Fruit fly (Drosophila melanogaster): ENCODE measurements around the gene CG3638.

CG3638 gene

DNA sequence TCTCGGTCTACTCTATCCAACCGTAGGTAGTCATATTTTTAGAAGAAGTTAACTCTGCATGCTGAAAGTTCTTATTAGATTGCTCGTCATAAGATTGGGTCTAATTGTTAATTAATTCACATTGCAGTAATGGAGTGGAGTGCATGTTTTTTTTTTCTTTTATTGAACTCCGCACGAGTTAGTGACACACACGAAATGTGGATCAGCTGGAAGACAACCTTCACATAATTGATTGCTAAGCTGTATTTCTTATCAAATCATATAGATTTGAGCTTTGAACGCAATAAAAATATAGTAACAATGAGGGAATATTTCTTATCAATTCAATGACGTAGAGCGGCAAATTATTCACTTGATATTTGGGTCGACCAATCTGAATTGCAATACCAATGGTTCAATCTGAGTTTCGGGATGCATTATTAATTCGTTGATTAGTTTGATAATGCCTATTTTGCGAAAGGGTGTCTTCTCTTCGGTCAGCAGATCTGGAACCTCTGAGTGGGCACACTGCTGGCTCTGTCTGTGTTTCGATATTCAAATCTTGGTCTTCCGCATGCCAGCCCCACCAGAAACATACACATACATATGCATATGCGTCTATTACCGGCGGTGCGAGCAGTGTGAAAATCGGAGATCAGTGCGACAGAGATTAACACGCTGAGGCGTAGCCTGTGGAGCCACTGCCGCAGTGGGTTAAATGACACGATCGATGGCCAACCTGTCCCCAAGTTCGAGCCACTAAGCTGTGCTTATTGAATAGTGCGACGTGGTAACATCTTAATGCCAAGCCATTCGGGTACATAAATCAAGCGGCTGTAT lies 42.5 kb upstream of the CG3638 start (continued):
- TF ChIP-seq BEAF-32 (GFP tag; optimal IDR thresholded peaks at IDR 0.05), result no peak
- peak; percentile 48; the same call in 1 of the 3 replicates for TF ChIP-seq CG17361 (GFP tag; IDR thresholded peaks at IDR 0.05)
- TF ChIP-seq shn (GFP tag; optimal IDR thresholded peaks at IDR 0.05), result no peak
- no peak for TF ChIP-seq Asciz (GFP tag; optimal IDR thresholded peaks at IDR 0.05)
- TF ChIP-seq CG4424 (GFP tag; optimal IDR thresholded peaks at IDR 0.05), result no peak
- no peak for TF ChIP-seq run (tag; optimal IDR thresholded peaks at IDR 0.05)
- no peak for TF ChIP-seq CG17912 (GFP tag; optimal IDR thresholded peaks at IDR 0.05)
- no peak for TF ChIP-seq CG17359 (tag; optimal IDR thresholded peaks at IDR 0.05)
- TF ChIP-seq Spps (tag; optimal IDR thresholded peaks at IDR 0.05), result no peak
- TF ChIP-seq CG14667 (GFP tag; IDR thresholded peaks at IDR 0.05), result no peak
- no peak for TF ChIP-seq CG6254 (GFP tag; optimal IDR thresholded peaks at IDR 0.05)
- TF ChIP-seq Atf3 (GFP tag; optimal IDR thresholded peaks at IDR 0.05), result peak; percentile 26
- no peak for TF ChIP-seq nerfin-1 (tag; optimal IDR thresholded peaks at IDR 0.05)
- no peak for TF ChIP-seq bcd (GFP tag; optimal IDR thresholded peaks at IDR 0.05)
- peak; percentile 41; the same call in 1 of the 2 replicates for TF ChIP-seq vvl (GFP tag; IDR thresholded peaks at IDR 0.05)
- TF ChIP-seq caup (GFP tag; optimal IDR thresholded peaks at IDR 0.05; ENCODE audit: severe bottlenecking), result no peak
- TF ChIP-seq lmd (GFP tag; IDR thresholded peaks at IDR 0.05), result peak; percentile 29; the same call in 1 of the 2 replicates
- no peak for TF ChIP-seq pum (GFP tag; optimal IDR thresholded peaks at IDR 0.05)
- TF ChIP-seq CG9609 (GFP tag; optimal IDR thresholded peaks at IDR 0.05), result no peak
- no peak for TF ChIP-seq tup (GFP tag; optimal IDR thresholded peaks at IDR 0.05)
- TF ChIP-seq CG12155 (GFP tag; optimal IDR thresholded peaks at IDR 0.05), result no peak
- TF ChIP-seq CG4854 (GFP tag; optimal IDR thresholded peaks at IDR 0.05), result no peak
- peak; percentile 1 to 16 for TF ChIP-seq Pdp1 (GFP tag; optimal IDR thresholded peaks at IDR 0.05)
- no peak for TF ChIP-seq Chrac-16 (GFP tag; optimal IDR thresholded peaks at IDR 0.05)
- TF ChIP-seq CG3847 (GFP tag; IDR thresholded peaks at IDR 0.05), result no peak
- TF ChIP-seq Dfd (GFP tag; optimal IDR thresholded peaks at IDR 0.05), result no peak
- no peak for TF ChIP-seq luna (GFP tag; optimal IDR thresholded peaks at IDR 0.05)
- TF ChIP-seq lab (GFP tag; optimal IDR thresholded peaks at IDR 0.05), result peak; percentile 29
- peak; percentile 32 for TF ChIP-seq CG18262 (tag; optimal IDR thresholded peaks at IDR 0.05)
- TF ChIP-seq CG7271 (tag; optimal IDR thresholded peaks at IDR 0.05), result no peak
- peak; percentile 20 for TF ChIP-seq CG10209 (GFP tag; optimal IDR thresholded peaks at IDR 0.05)
- no peak for TF ChIP-seq az2 (GFP tag; optimal IDR thresholded peaks at IDR 0.05)
- TF ChIP-seq CG14050 (GFP tag; IDR thresholded peaks at IDR 0.05), result no peak
- TF ChIP-seq D19A (tag; optimal IDR thresholded peaks at IDR 0.05), result peak; percentile 69
- no peak for TF ChIP-seq CG5953 (GFP tag; IDR thresholded peaks at IDR 0.05)
- TF ChIP-seq sr (GFP tag; IDR thresholded peaks at IDR 0.05), result no peak
- TF ChIP-seq unpg (GFP tag; optimal IDR thresholded peaks at IDR 0.05), result no peak
- TF ChIP-seq Atf-2 (GFP tag; optimal IDR thresholded peaks at IDR 0.05), result peak; percentile 10
- no peak for TF ChIP-seq CG15696 (tag; optimal IDR thresholded peaks at IDR 0.05)
- 0 out of 2 replicates have a peak, but pooled peaks have one; percentile 14 for TF ChIP-seq ttk (GFP tag; IDR thresholded peaks at IDR 0.05)
- TF ChIP-seq MTF-1 (GFP tag; optimal IDR thresholded peaks at IDR 0.05; ENCODE audit: borderline replicate concordance), result no peak
- TF ChIP-seq Side (GFP tag; optimal IDR thresholded peaks at IDR 0.05), result no peak
- TF ChIP-seq Myb (GFP tag; optimal IDR thresholded peaks at IDR 0.05), result no peak
- no peak for TF ChIP-seq zf30C (GFP tag; optimal IDR thresholded peaks at IDR 0.05)
- TF ChIP-seq CG2120 (GFP tag; optimal IDR thresholded peaks at IDR 0.05), result peak; percentile 27
- peak; percentile 85 for TF ChIP-seq oc (tag; optimal IDR thresholded peaks at IDR 0.05)
- no peak for TF ChIP-seq slou (GFP tag; optimal IDR thresholded peaks at IDR 0.05)
- TF ChIP-seq gsb-n (tag; optimal IDR thresholded peaks at IDR 0.05), result no peak
- peak; percentile 41 for TF ChIP-seq ind (GFP tag; optimal IDR thresholded peaks at IDR 0.05)

All from whole organism, embryonic.